Worm (Caenorhabditis elegans): ENCODE data around the gene srlf-33.

Gene srlf-33

DNA sequence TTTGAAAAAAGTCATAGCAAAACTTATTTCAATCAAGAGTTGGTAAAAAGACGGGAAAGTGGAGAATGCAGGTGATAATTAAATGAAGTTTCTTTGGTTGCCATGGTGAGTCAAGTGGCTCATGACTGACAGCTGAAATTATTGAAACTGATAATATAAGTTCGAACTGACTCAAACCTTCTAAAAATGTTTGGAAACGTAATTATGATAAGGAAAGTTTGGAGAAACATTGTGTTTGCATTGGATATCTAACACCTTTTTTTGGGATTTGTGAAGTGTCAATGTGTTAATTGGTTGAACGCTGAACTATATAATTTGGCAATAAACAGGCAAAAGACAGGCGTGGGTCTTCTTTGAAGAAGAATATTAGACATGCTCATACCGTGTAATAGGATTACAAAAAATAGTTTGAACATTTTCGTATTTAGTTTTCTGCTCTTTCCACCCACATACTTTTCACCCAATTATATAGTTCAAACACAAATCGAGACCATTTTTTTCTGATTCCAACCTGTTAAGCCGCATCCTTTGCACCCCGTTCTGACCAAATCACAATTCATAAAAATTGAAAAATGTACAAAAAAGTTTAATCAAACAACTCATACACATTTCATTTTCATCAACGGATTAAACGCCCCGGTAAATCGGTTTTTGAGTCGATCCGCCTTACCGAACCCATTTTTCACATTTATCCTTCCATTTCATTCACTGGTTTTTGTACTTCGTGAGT is at the start of gene srlf-33, which contains the start of gene srlf-32:
TSS of gene srlf-33 (minus strand) at position 101 of the 730 bp plus-strand sequence.
TSS of gene srlf-32 (plus strand) at position 680 of the 730 bp plus-strand sequence.
- TF ChIP-seq fkh-6 (tag; optimal IDR thresholded peaks at IDR 0.05) (no peak), nhr-11 (tag; optimal IDR thresholded peaks at IDR 0.05) (no peak), fkh-10 (GFP tag; optimal IDR thresholded peaks at IDR 0.05) (no peak), pat-9 (tag; optimal IDR thresholded peaks at IDR 0.05) (no peak), ceh-45 (GFP tag; IDR thresholded peaks at IDR 0.05) (no peak), zip-5 (tag; optimal IDR thresholded peaks at IDR 0.05) (no peak), ets-4 (tag; optimal IDR thresholded peaks at IDR 0.05) (no peak), unc-86 (tag; optimal IDR thresholded peaks at IDR 0.05) (no peak), ceh-19 (GFP tag; optimal IDR thresholded peaks at IDR 0.05) (no peak), dmd-4 (tag; optimal IDR thresholded peaks at IDR 0.05; ENCODE audit: borderline replicate concordance) (no peak), unc-3 (GFP tag; conservative IDR thresholded peaks at IDR 0.05) (no peak), unc-3 (tag; optimal IDR thresholded peaks at IDR 0.05) (no peak), hlh-8 (tag; optimal IDR thresholded peaks at IDR 0.05) (no peak), elt-4 (tag; optimal IDR thresholded peaks at IDR 0.05) (no peak), che-1 (tag; optimal IDR thresholded peaks at IDR 0.05) (no peak), pros-1 (tag; optimal IDR thresholded peaks at IDR 0.05) (no peak)

ce11 chrIV:11970171-11970570 is 44.9 kb upstream of the srlf-33 start, which contains the start of gene ZK829.9:
Gene ZK829.9 (plus strand): TSS chrIV:11970534.
- TF ChIP-seq nhr-232 (tag; optimal IDR thresholded peaks at IDR 0.05): no peak

DNA sequence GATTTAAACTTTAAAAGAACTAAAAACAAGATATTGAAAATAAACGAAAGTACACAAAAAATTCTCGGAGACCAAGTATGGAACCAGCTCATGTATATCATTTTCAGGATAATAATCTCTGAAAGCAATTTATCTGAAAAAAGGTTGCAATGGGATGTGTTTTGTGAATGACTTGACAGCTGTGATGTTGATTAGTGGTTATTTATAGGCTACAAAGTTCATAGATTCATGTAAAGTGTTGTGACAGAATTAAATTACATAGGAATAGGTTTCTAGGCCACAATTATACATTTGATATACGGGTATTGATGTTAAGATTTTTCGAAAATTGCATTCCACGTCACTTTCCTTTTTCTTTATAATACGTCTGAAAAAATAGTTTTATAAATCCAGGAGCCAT is 40.1 kb upstream of the srlf-33 start, which contains the start of gene srj-1:
TSS of gene srj-1 (minus strand) at position 101 of the 400 bp plus-strand sequence.
- TF ChIP-seq dve-1 (tag; optimal IDR thresholded peaks at IDR 0.05) (no peak), tbx-7 (tag; optimal IDR thresholded peaks at IDR 0.05) (no peak), rnt-1 (tag; optimal IDR thresholded peaks at IDR 0.05) (no peak), fkh-10 (GFP tag; optimal IDR thresholded peaks at IDR 0.05) (no peak), mec-3 (tag; optimal IDR thresholded peaks at IDR 0.05; ENCODE audit: borderline replicate concordance) (no peak), fkh-6 (tag; optimal IDR thresholded peaks at IDR 0.05) (no peak), K09A11.1 (tag; optimal IDR thresholded peaks at IDR 0.05; ENCODE audit: insufficient read depth) (no peak), npax-4 (tag; optimal IDR thresholded peaks at IDR 0.05) (no peak), sox-4 (tag; optimal IDR thresholded peaks at IDR 0.05) (no peak), ama-1 (optimal IDR thresholded peaks at IDR 0.05) (no peak), hlh-6 (tag; optimal IDR thresholded peaks at IDR 0.05) (no peak), ceh-9 (tag; optimal IDR thresholded peaks at IDR 0.05) (no peak), lin-11 (tag; optimal IDR thresholded peaks at IDR 0.05) (no peak), lim-6 (tag; optimal IDR thresholded peaks at IDR 0.05) (no peak), pat-9 (tag; optimal IDR thresholded peaks at IDR 0.05) (no peak), pros-1 (tag; optimal IDR thresholded peaks at IDR 0.05) (no peak), ceh-2 (tag; optimal IDR thresholded peaks at IDR 0.05) (no peak), elt-2 (tag; optimal IDR thresholded peaks at IDR 0.05) (no peak), F13H6.1 (tag; optimal IDR thresholded peaks at IDR 0.05) (no peak), pqm-1 (tag; optimal IDR thresholded peaks at IDR 0.05) (no peak)

- no peak for TF ChIP-seq madf-2 (tag; optimal IDR thresholded peaks at IDR 0.05)
- peak; percentile 16 for TF ChIP-seq hlh-30 (tag; optimal IDR thresholded peaks at IDR 0.05; ENCODE audit: insufficient read depth)
- no peak for TF ChIP-seq ztf-16 (tag; optimal IDR thresholded peaks at IDR 0.05)
- TF ChIP-seq unc-55 (GFP tag; optimal IDR thresholded peaks at IDR 0.05): peak; percentile 7
- no peak for TF ChIP-seq K02D7.2 (tag; optimal IDR thresholded peaks at IDR 0.05)
- peak; percentile 41 for TF ChIP-seq pax-1 (tag; optimal IDR thresholded peaks at IDR 0.05)
- TF ChIP-seq tbx-7 (tag; optimal IDR thresholded peaks at IDR 0.05): no peak
- peak; percentile 20 for TF ChIP-seq unc-42 (tag; optimal IDR thresholded peaks at IDR 0.05)
- TF ChIP-seq ceh-30 (tag; optimal IDR thresholded peaks at IDR 0.05): peak; percentile 34
- peak; percentile 24 for TF ChIP-seq nfya-1 (tag; optimal IDR thresholded peaks at IDR 0.05)
These were observed 36.4 kb upstream of the srlf-33 start, which contains the start of gene ZK829.7 for ce11 chrIV:11961485-11962255. Gene ZK829.7 (minus strand): TSS chrIV:11961535.
